Worm (Caenorhabditis elegans): Measurements from ENCODE around the gene ZC239.20.

ZC239.20 gene

ce11 chrII:3237038-3237521 lies 30.8 kb upstream of the ZC239.20 start, which contains the start of the genes srz-67 and C17F4.11:
srz-67 (minus strand) TSS chrII:3237138.
C17F4.11 (plus strand) TSS chrII:3237471.
- peak in 1 of 2 experiments; percentile 2 for TF ChIP-seq unc-62 (GFP tag; optimal IDR thresholded peaks at IDR 0.05 in 1 of 2)
- TF ChIP-seq unc-62 (tag; optimal IDR thresholded peaks at IDR 0.05), result no peak
- no peak for TF ChIP-seq egl-43 (GFP tag; IDR thresholded peaks at IDR 0.05)

- TF ChIP-seq mdl-1 (tag; optimal IDR thresholded peaks at IDR 0.05) (no peak), daf-19 (GFP tag; conservative IDR thresholded peaks at IDR 0.05) (no peak), daf-8 (GFP tag; IDR thresholded peaks at IDR 0.05) (no peak), hlh-30 (tag; optimal IDR thresholded peaks at IDR 0.05; ENCODE audit: insufficient read depth) (no peak), ctbp-1 (GFP tag; IDR thresholded peaks at IDR 0.05) (no peak), php-3 (GFP tag; IDR thresholded peaks at IDR 0.05) (no peak), hlh-11 (tag; optimal IDR thresholded peaks at IDR 0.05) (no peak), lin-15B (tag; optimal IDR thresholded peaks at IDR 0.05) (no peak)
Observed at ce11 chrII:3234725-3235124, 28.4 kb upstream of the ZC239.20 start, which contains the start of gene C17F4.8. C17F4.8 (minus strand) TSS chrII:3234825.

- TF ChIP-seq ztf-11 (tag; optimal IDR thresholded peaks at IDR 0.05) (no peak), dve-1 (tag; optimal IDR thresholded peaks at IDR 0.05; ENCODE audit: insufficient read depth) (no peak), dmd-6 (GFP tag; IDR thresholded peaks at IDR 0.05) (no peak), lsy-2 (tag; optimal IDR thresholded peaks at IDR 0.05) (no peak), ceh-44 (GFP tag; IDR thresholded peaks at IDR 0.05) (no peak), ZK337.2 (GFP tag; IDR thresholded peaks at IDR 0.05) (no peak), lin-38 (GFP tag; IDR thresholded peaks at IDR 0.05) (no peak), hlh-11 (tag; optimal IDR thresholded peaks at IDR 0.05) (no peak)
Observed at ce11 chrII:3230422-3230821, 24.1 kb upstream of the ZC239.20 start, which contains the start of gene srh-297. srh-297 (minus strand) TSS chrII:3230522.

ce11 chrII:3225780-3226179 lies 19.5 kb upstream of the ZC239.20 start, which contains the start of gene ZC239.17:
ZC239.17 (minus strand) TSS chrII:3225880.
- TF ChIP-seq tra-1 (GFP tag; IDR thresholded peaks at IDR 0.05) (no peak), Y105C5A.15 (GFP tag; IDR thresholded peaks at IDR 0.05) (no peak), daf-16 (GFP tag; optimal IDR thresholded peaks at IDR 0.05) (no peak), daf-16 (tag; optimal IDR thresholded peaks at IDR 0.05) (no peak), mxl-2 (GFP tag; conservative IDR thresholded peaks at IDR 0.05) (no peak), fkh-10 (GFP tag; optimal IDR thresholded peaks at IDR 0.05) (no peak), aha-1 (tag) (no peak), ctbp-1 (GFP tag; IDR thresholded peaks at IDR 0.05) (no peak), ceh-20 (GFP tag; IDR thresholded peaks at IDR 0.05) (no peak)

- TF ChIP-seq dmd-9 (GFP tag; IDR thresholded peaks at IDR 0.05) (no peak), pqm-1 (tag; optimal IDR thresholded peaks at IDR 0.05) (peak; percentile 38), unc-62 (GFP tag; optimal IDR thresholded peaks at IDR 0.05 in 1 of 2) (no peak), unc-62 (tag; optimal IDR thresholded peaks at IDR 0.05) (no peak), Y5F2A.4 (GFP tag; optimal IDR thresholded peaks at IDR 0.05) (no peak), Y48G9A.11 (GFP tag; IDR thresholded peaks at IDR 0.05) (no peak), skn-1 (tag; optimal IDR thresholded peaks at IDR 0.05) (no peak), daf-16 (GFP tag; optimal IDR thresholded peaks at IDR 0.05) (no peak), daf-16 (tag; optimal IDR thresholded peaks at IDR 0.05) (peak; percentile 61), duxl-1 (tag; optimal IDR thresholded peaks at IDR 0.05; ENCODE audit: poor library complexity) (no peak), saeg-2 (GFP tag; IDR thresholded peaks at IDR 0.05) (no peak), dmd-6 (GFP tag; IDR thresholded peaks at IDR 0.05) (0 out of 2 replicates have a peak, but pooled peaks have one; percentile 8), rbr-2 (tag; optimal IDR thresholded peaks at IDR 0.05) (no peak), nhr-28 (tag; optimal IDR thresholded peaks at IDR 0.05) (peak; percentile 50), madf-9 (GFP tag; conservative IDR thresholded peaks at IDR 0.05) (no peak), spr-3 (GFP tag; optimal IDR thresholded peaks at IDR 0.05) (no peak), dve-1 (tag; optimal IDR thresholded peaks at IDR 0.05; ENCODE audit: insufficient read depth) (peak; percentile 23), php-3 (GFP tag; IDR thresholded peaks at IDR 0.05) (peak; percentile 27; the same call in 1 of the 2 replicates), Y75B8A.6 (GFP tag; IDR thresholded peaks at IDR 0.05) (no peak)
Observed at ce11 chrII:3225200-3225599, 18.9 kb upstream of the ZC239.20 start, which contains the start of gene ZC239.16. ZC239.16 (minus strand) TSS chrII:3225319.
